Worm (Caenorhabditis elegans): ENCODE measurements around the gene Y56A3A.7.
A peak's percentile ranks its signal among the peaks of the same experiment; 100 is the strongest.

Y56A3A.7 gene

ce11 chrIII:11967049-11967448 lies 20.2 kb upstream of the Y56A3A.7 start:
- peak; percentile 4 for TF ChIP-seq snpc-4 (tag; optimal IDR thresholded peaks at IDR 0.05)

- no peak for TF ChIP-seq ceh-28 (tag; optimal IDR thresholded peaks at IDR 0.05)
- no peak for TF ChIP-seq ZK546.5 (tag; optimal IDR thresholded peaks at IDR 0.05)
- no peak for TF ChIP-seq lin-15B (tag; optimal IDR thresholded peaks at IDR 0.05)
Observed at ce11 chrIII:11960080-11960479, 13.3 kb upstream of the Y56A3A.7 start, which contains the start of gene top-3. Gene top-3 (minus strand): TSS chrIII:11960180.

- no peak for TF ChIP-seq hmg-11 (tag; optimal IDR thresholded peaks at IDR 0.05)
- TF ChIP-seq nfya-1 (tag; optimal IDR thresholded peaks at IDR 0.05; ENCODE audit: insufficient read depth), result peak; percentile 85
Observed at ce11 chrIII:11954150-11954549, 7.3 kb upstream of the Y56A3A.7 start.

ce11 chrIII:11951111-11951510 lies 4.3 kb upstream of the Y56A3A.7 start:
- TF ChIP-seq fkh-2 (tag; optimal IDR thresholded peaks at IDR 0.05) (no peak), ceh-16 (tag; optimal IDR thresholded peaks at IDR 0.05) (no peak), aly-2 (tag; optimal IDR thresholded peaks at IDR 0.05) (no peak), fkh-10 (GFP tag; optimal IDR thresholded peaks at IDR 0.05) (no peak), unc-39 (tag; optimal IDR thresholded peaks at IDR 0.05) (no peak), ama-1 (optimal IDR thresholded peaks at IDR 0.05) (no peak), snpc-4 (tag; optimal IDR thresholded peaks at IDR 0.05) (no peak), ZK546.5 (tag; optimal IDR thresholded peaks at IDR 0.05) (no peak), ztf-4 (tag; optimal IDR thresholded peaks at IDR 0.05) (no peak), nhr-25 (tag; optimal IDR thresholded peaks at IDR 0.05) (no peak), nhr-43 (tag; optimal IDR thresholded peaks at IDR 0.05; ENCODE audit: poor library complexity, severe bottlenecking) (no peak), nhr-11 (tag; optimal IDR thresholded peaks at IDR 0.05) (no peak)

ce11 chrIII:11949276-11949879 lies 2.6 kb upstream of the Y56A3A.7 start:
- TF ChIP-seq elt-2 (tag; optimal IDR thresholded peaks at IDR 0.05) (peak; percentile 40), pqm-1 (tag; optimal IDR thresholded peaks at IDR 0.05) (peak; percentile 40), nhr-23 (tag; optimal IDR thresholded peaks at IDR 0.05) (no peak), fkh-2 (tag; optimal IDR thresholded peaks at IDR 0.05) (no peak), pha-4 (tag; optimal IDR thresholded peaks at IDR 0.05) (peak; percentile 37), eor-1 (tag; optimal IDR thresholded peaks at IDR 0.05) (no peak)

ce11 chrIII:11948437-11948836 lies 1.6 kb upstream of the Y56A3A.7 start:
- TF ChIP-seq lin-15B (tag; optimal IDR thresholded peaks at IDR 0.05), result no peak
- peak; percentile 13 for TF ChIP-seq pqm-1 (tag; optimal IDR thresholded peaks at IDR 0.05)
- TF ChIP-seq pha-4 (tag; optimal IDR thresholded peaks at IDR 0.05), result peak; percentile 4
- TF ChIP-seq daf-12 (tag; optimal IDR thresholded peaks at IDR 0.05), result no peak

ce11 chrIII:11947527-11947926 lies 708 bp upstream of the Y56A3A.7 start:
- no peak for TF ChIP-seq sea-2 (GFP tag; optimal IDR thresholded peaks at IDR 0.05)
- TF ChIP-seq nhr-77 (tag; optimal IDR thresholded peaks at IDR 0.05), result no peak
- no peak for TF ChIP-seq fos-1 (tag; optimal IDR thresholded peaks at IDR 0.05)
- no peak for TF ChIP-seq egl-27 (tag; optimal IDR thresholded peaks at IDR 0.05)
- no peak for TF ChIP-seq nhr-237 (tag; optimal IDR thresholded peaks at IDR 0.05)
- TF ChIP-seq skn-1 (tag; optimal IDR thresholded peaks at IDR 0.05), result no peak
- TF ChIP-seq lin-15B (tag; optimal IDR thresholded peaks at IDR 0.05), result no peak
- TF ChIP-seq hmg-11 (tag; optimal IDR thresholded peaks at IDR 0.05), result peak; percentile 27
- TF ChIP-seq zag-1 (tag; optimal IDR thresholded peaks at IDR 0.05), result no peak
- no peak for TF ChIP-seq snpc-4 (tag; optimal IDR thresholded peaks at IDR 0.05)
- no peak for TF ChIP-seq ztf-4 (tag; optimal IDR thresholded peaks at IDR 0.05)
- TF ChIP-seq nhr-28 (tag; optimal IDR thresholded peaks at IDR 0.05), result no peak
- peak; percentile 51 for TF ChIP-seq elt-2 (tag; optimal IDR thresholded peaks at IDR 0.05)
- TF ChIP-seq nfya-1 (tag; optimal IDR thresholded peaks at IDR 0.05; ENCODE audit: insufficient read depth), result peak; percentile 21
- peak; percentile 94 for TF ChIP-seq pha-4 (tag; optimal IDR thresholded peaks at IDR 0.05)
- TF ChIP-seq pqm-1 (tag; optimal IDR thresholded peaks at IDR 0.05), result peak; percentile 76
